Fruit fly (Drosophila melanogaster) Kc167 (cell line): Measurements from ENCODE around the gene CG1635.

Source experiments
- Myc ChIP-seq: fragments of >200 bp; optimal IDR thresholded peaks from 2 replicates; lab custom pipeline; 2017; ENCODE audit warnings: missing external identifiers
- Sin3A ChIP-seq: fragments of >200 bp; optimal IDR thresholded peaks from 2 replicates; lab custom pipeline; 2018; ENCODE audit warnings: missing external identifiers
- h ChIP-seq: fragments of >200 bp; optimal IDR thresholded peaks from 3 replicates; lab custom pipeline; 2018; ENCODE audit warnings: missing external identifiers
- insv ChIP-seq: fragments of >200 bp; optimal IDR thresholded peaks from 3 replicates; lab custom pipeline; 2018; ENCODE audit warnings: missing external identifiers
- psq ChIP-seq: fragments of >200 bp; optimal IDR thresholded peaks from 2 replicates; lab custom pipeline; 2017; ENCODE audit warnings: missing external identifiers
- ttk ChIP-seq: sonication (Bioruptor generic); optimal IDR thresholded peaks from 2 replicates; lab custom pipeline; 2017; ENCODE audit warnings: missing external identifiers

dm6 chr3R:31588374-31588773 is at the start of gene CG1635:
- no peak for TF ChIP-seq Myc (lab: Kevin White, UChicago)
- TF ChIP-seq h (lab: Kevin White, UChicago) = no peak
- no peak for TF ChIP-seq psq (lab: Kevin White, UChicago)
- TF ChIP-seq ttk (lab: Kevin White, UChicago) = no peak
- no peak for TF ChIP-seq Sin3A (lab: Kevin White, UChicago)
- TF ChIP-seq insv (lab: Kevin White, UChicago) = no peak
